Fruit fly (Drosophila melanogaster) whole organism: ENCODE data around the gene CG13786.

Source experiments
- CG8478 ChIP-seq: fragments of >200 bp; optimal IDR thresholded peaks from 2 replicates; lab custom pipeline; 2018; ENCODE audit warnings: inconsistent platforms
- pan ChIP-seq: fragments of >200 bp; optimal IDR thresholded peaks from 2 replicates; lab custom pipeline; 2017
- psq ChIP-seq: fragments of >200 bp; optimal IDR thresholded peaks from 2 replicates; lab custom pipeline; 2017
- usp ChIP-seq: fragments of >200 bp; optimal IDR thresholded peaks from 2 replicates; lab custom pipeline; 2017; ENCODE audit warnings: missing biosample characterization, missing genetic modification characterization, mixed read lengths

DNA sequence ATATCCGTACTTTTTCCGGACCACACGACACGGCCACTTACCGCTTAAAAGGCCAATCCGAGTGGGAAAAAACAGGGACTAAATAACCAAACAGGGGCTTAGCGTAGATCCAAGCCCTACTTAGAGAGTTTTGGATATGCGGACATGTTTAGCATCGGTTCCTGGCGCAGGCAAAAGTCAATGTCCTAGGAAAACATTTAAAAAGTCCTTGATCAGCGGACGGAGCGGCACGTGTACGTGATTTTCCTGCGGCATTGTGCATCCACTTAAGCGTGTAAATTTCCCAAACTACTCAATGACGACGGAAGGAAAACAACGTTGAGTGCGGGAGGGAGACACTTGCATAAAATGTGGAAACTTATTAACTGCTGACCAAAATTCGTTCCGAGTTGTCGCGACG is 47.2 kb upstream of the CG13786 start:
- TF ChIP-seq usp (no peak), psq (lab: Kevin White, UChicago) (no peak), CG8478 (lab: Kevin White, UChicago) (no peak), pan (lab: Kevin White, UChicago) (no peak)
